Fruit fly (Drosophila melanogaster) whole organism: ENCODE measurements around the gene CG7655.

Experiments used
- CG8478 ChIP-seq: fragments of >200 bp; optimal IDR thresholded peaks from 2 replicates; lab custom pipeline; 2018; ENCODE audit warnings: inconsistent platforms
- EcR ChIP-seq, 2 experiments: fragments of >200 bp; optimal IDR thresholded peaks; 2 replicates each; lab custom pipeline; 2017; ENCODE audit warnings: missing biosample characterization in 2 of 2, missing genetic modification characterization in 2 of 2, missing genetic modification reagents in 2 of 2
- pan ChIP-seq: fragments of >200 bp; optimal IDR thresholded peaks from 2 replicates; lab custom pipeline; 2017
- psq ChIP-seq: fragments of >200 bp; optimal IDR thresholded peaks from 2 replicates; lab custom pipeline; 2017
- usp ChIP-seq: fragments of >200 bp; optimal IDR thresholded peaks from 2 replicates; lab custom pipeline; 2017; ENCODE audit warnings: missing biosample characterization, missing genetic modification characterization, mixed read lengths

- no peak for TF ChIP-seq usp (GFP tag; lab: Kevin White, UChicago)
- TF ChIP-seq pan, result no peak
- no peak for TF ChIP-seq EcR (GFP tag; optimal IDR thresholded peaks at IDR 0.05; lab: Kevin White, UChicago)
- no peak for TF ChIP-seq CG8478 (lab: Kevin White, UChicago)
- no peak for TF ChIP-seq psq (lab: Kevin White, UChicago)
Observed at dm6 chr3R:17666797-17667156, 15.7 kb upstream of the CG7655 start.
